Fruit fly (Drosophila melanogaster): ENCODE data around the gene CG5382.

DNA sequence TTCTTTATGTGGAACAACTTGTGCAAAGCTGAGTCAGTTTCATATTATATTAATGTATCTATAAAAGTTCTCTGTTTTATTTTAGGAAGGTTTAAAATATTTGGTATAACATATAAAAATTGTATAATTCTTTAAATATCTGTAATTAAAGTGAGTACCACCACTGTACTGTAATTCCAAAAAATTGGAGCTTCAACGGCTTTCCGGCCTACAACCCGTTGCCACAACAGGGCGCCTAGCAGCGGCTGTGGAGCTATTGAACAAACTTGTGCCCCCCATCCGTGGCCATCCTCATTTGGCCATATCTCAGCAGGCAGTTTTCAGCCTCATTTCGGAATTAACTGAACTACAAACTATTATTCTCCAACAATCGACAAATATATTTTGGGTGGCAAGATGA lies 39.9 kb upstream of the CG5382 start, which contains the start of gene CG13855:
- TF ChIP-seq pan (optimal IDR thresholded peaks at IDR 0.05) (no peak), psq (optimal IDR thresholded peaks at IDR 0.05) (no peak), usp (GFP tag; optimal IDR thresholded peaks at IDR 0.05) (no peak)
